Fruit fly (Drosophila melanogaster) whole organism, pupa: ENCODE measurements around the gene roq.

Experiments used
- CG13204 ChIP-seq: fragments of 200-800 bp; sonication (Bioruptor generic); optimal IDR thresholded peaks from 2 replicates; lab custom pipeline; 2018; ENCODE audit warnings: missing biosample characterization, mild to moderate bottlenecking, missing genetic modification characterization, moderate library complexity
- CG14655 ChIP-seq: fragments of 200-800 bp; sonication (Bioruptor generic); optimal IDR thresholded peaks from 3 replicates; lab custom pipeline; 2017; ENCODE audit warnings: mild to moderate bottlenecking, missing biosample characterization, missing genetic modification reagents, missing genetic modification characterization
- CG34367 ChIP-seq: fragments of 200-800 bp; sonication (Bioruptor generic); optimal IDR thresholded peaks from 2 replicates; lab custom pipeline; 2018; ENCODE audit warnings: missing biosample characterization, mild to moderate bottlenecking, missing genetic modification characterization
- CG8159 ChIP-seq: fragments of 200-800 bp; sonication (Bioruptor generic); optimal IDR thresholded peaks from 3 replicates; lab custom pipeline; 2018; ENCODE audit warnings: missing biosample characterization, mild to moderate bottlenecking, missing genetic modification characterization, moderate library complexity
- Ets98B ChIP-seq: fragments of 200-800 bp; sonication (Bioruptor generic); IDR thresholded peaks from 2 replicates; pipeline ENCODE4 v1.3.6; 2022; ENCODE audit warnings: missing biosample characterization, missing genetic modification characterization
- rn ChIP-seq: fragments of 200-800 bp; sonication (Bioruptor generic); IDR thresholded peaks from 2 replicates; pipeline ENCODE4 v1.3.6; 2022; ENCODE audit warnings: missing biosample characterization, missing genetic modification characterization

dm6 chr3L:16417024-16417423 is 38.7 kb upstream of the roq start, which contains the start of gene GluRS-m:
- TF ChIP-seq CG8159 (no peak), rn (GFP tag; lab: Robert Waterston, UW) (no peak), CG14655 (GFP tag; lab: Kevin White, UChicago) (no peak), CG13204 (GFP tag; lab: Kevin White, UChicago) (no peak), CG34367 (tag; lab: Kevin White, UChicago) (no peak), Ets98B (GFP tag; lab: Robert Waterston, UW) (no peak)
